Worm (Caenorhabditis elegans) whole organism, L1 larva: Measurements from ENCODE around the gene npp-25.

ENCODE experiments used
- C34B4.2 ChIP-seq: sonication (generic microtip); optimal IDR thresholded peaks from 2 replicates; lab custom pipeline; 2017; ENCODE audit warnings: mild to moderate bottlenecking, missing genetic modification characterization, missing compliant biosample characterization
- aly-2 ChIP-seq: fragments of 150-350 bp; optimal IDR thresholded peaks from 2 replicates; lab custom pipeline; 2014; ENCODE audit warnings: missing biosample characterization, missing genetic modification characterization
- fkh-10 ChIP-seq: sonication (generic microtip); optimal IDR thresholded peaks from 2 replicates; lab custom pipeline; 2017; ENCODE audit warnings: missing biosample characterization, missing genetic modification reagents, missing genetic modification characterization
- fkh-4 ChIP-seq: sonication (generic microtip); optimal IDR thresholded peaks from 2 replicates; lab custom pipeline; 2016; ENCODE audit warnings: missing compliant biosample characterization, missing genetic modification characterization, borderline replicate concordance
- unc-130 ChIP-seq: fragments of 150-350 bp; optimal IDR thresholded peaks from 2 replicates; lab custom pipeline; 2017; ENCODE audit warnings: missing biosample characterization, missing genetic modification characterization, inconsistent platforms

ce11 chrIII:12931786-12932427 lies 6.1 kb upstream of the npp-25 start, which contains the start of gene rbm-7:
- TF ChIP-seq C34B4.2 (tag; lab: Kevin White, UChicago): no peak
- peak; percentile 52 for TF ChIP-seq unc-130 (tag; lab: Kevin White, UChicago)
- TF ChIP-seq aly-2 (tag; lab: Kevin White, UChicago): peak; percentile 30
- peak; percentile 2 for TF ChIP-seq fkh-10
- no peak for TF ChIP-seq fkh-4 (tag; lab: Kevin White, UChicago)
